Fruit fly (Drosophila melanogaster): ENCODE measurements around the gene CG8188.

The CG8188 gene

DNA sequence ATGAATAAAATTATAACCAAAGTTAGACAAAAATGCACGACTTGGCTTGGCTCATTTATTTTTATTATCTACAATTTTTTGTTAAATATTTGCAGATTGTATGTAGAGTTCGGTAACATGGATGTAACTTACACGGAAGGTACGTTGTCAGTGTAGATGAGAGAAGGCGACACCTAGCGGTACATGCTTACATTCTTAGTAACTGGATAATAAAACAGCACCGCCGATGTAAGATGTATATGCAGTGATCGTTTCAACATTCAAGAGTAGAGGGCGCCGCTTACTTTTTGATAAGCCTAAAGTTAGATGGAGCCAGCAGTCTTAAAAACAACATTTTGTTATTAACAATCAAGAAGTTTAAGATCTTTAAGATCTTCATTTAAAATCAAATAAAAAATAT lies 48.8 kb upstream of the CG8188 start (continued):
- TF ChIP-seq CG3281 (GFP tag; optimal IDR thresholded peaks at IDR 0.05) (no peak), Drgx (GFP tag; IDR thresholded peaks at IDR 0.05) (no peak), CG34376 (GFP tag; optimal IDR thresholded peaks at IDR 0.05) (no peak), cg (GFP tag; optimal IDR thresholded peaks at IDR 0.05) (no peak), bcd (GFP tag; optimal IDR thresholded peaks at IDR 0.05) (peak; percentile 33), CG6175 (GFP tag; IDR thresholded peaks at IDR 0.05) (no peak), D (optimal IDR thresholded peaks at IDR 0.05) (no peak), D (GFP tag; optimal IDR thresholded peaks at IDR 0.05) (no peak), Ets65A (GFP tag) (peak; percentile 95), CG9876 (GFP tag; optimal IDR thresholded peaks at IDR 0.05) (peak; percentile 69), Trl (optimal IDR thresholded peaks at IDR 0.05) (no peak), Trl (GFP tag; optimal IDR thresholded peaks at IDR 0.05) (peak; percentile 37), sob (GFP tag; IDR thresholded peaks at IDR 0.05) (peak; percentile 45; the same call in 1 of the 2 replicates), pnt (GFP tag; optimal IDR thresholded peaks at IDR 0.05) (peak; percentile 54), CG17186 (GFP tag; optimal IDR thresholded peaks at IDR 0.05) (no peak), CG1603 (tag; optimal IDR thresholded peaks at IDR 0.05) (peak; percentile 49), CG1832 (GFP tag; optimal IDR thresholded peaks at IDR 0.05) (no peak), fd64A (GFP tag; optimal IDR thresholded peaks at IDR 0.05) (no peak), nom (GFP tag; optimal IDR thresholded peaks at IDR 0.05) (no peak), Dip3 (GFP tag; optimal IDR thresholded peaks at IDR 0.05) (peak; percentile 50), CG31441 (GFP tag; IDR thresholded peaks at IDR 0.05) (0 out of 2 replicates have a peak, but pooled peaks have one; percentile 21), PHDP (tag; optimal IDR thresholded peaks at IDR 0.05) (no peak), rib (GFP tag; IDR thresholded peaks at IDR 0.05) (no peak), BtbVII (GFP tag; optimal IDR thresholded peaks at IDR 0.05) (no peak), corto (GFP tag; optimal IDR thresholded peaks at IDR 0.05) (no peak), eyg (GFP tag; optimal IDR thresholded peaks at IDR 0.05) (no peak), CG12071 (GFP tag; optimal IDR thresholded peaks at IDR 0.05) (no peak), fd3F (GFP tag; optimal IDR thresholded peaks at IDR 0.05) (peak; percentile 6), CG11456 (GFP tag; IDR thresholded peaks at IDR 0.05) (peak; percentile 87), CG9437 (GFP tag; optimal IDR thresholded peaks at IDR 0.05) (no peak), exex (tag; optimal IDR thresholded peaks at IDR 0.05) (no peak), CG10979 (tag; optimal IDR thresholded peaks at IDR 0.05) (peak; percentile 75), amos (GFP tag; IDR thresholded peaks at IDR 0.05; ENCODE audit: partially characterized antibody) (peak; percentile 75), so (GFP tag; IDR thresholded peaks at IDR 0.05) (no peak), psq (GFP tag; optimal IDR thresholded peaks at IDR 0.05) (no peak), E2f1 (GFP tag; IDR thresholded peaks at IDR 0.05) (peak; percentile 54; the same call in 1 of the 2 replicates), nau (GFP tag; optimal IDR thresholded peaks at IDR 0.05) (no peak), Fer3 (tag; optimal IDR thresholded peaks at IDR 0.05) (no peak), sug (tag; optimal IDR thresholded peaks at IDR 0.05) (peak; percentile 42), pfk (GFP tag; optimal IDR thresholded peaks at IDR 0.05) (no peak), CG11247 (GFP tag; IDR thresholded peaks at IDR 0.05) (peak; percentile 59), al (GFP tag; IDR thresholded peaks at IDR 0.05) (0 out of 2 replicates have a peak, but pooled peaks have one; percentile 14), CG17361 (GFP tag; IDR thresholded peaks at IDR 0.05) (peak; percentile 45; the same call in 2 of the 3 replicates), crol (GFP tag; IDR thresholded peaks at IDR 0.05) (no peak), seq (GFP tag; IDR thresholded peaks at IDR 0.05) (no peak), Hr39 (optimal IDR thresholded peaks at IDR 0.05) (no peak), CG10654 (GFP tag; optimal IDR thresholded peaks at IDR 0.05) (no peak), CG3995 (GFP tag; optimal IDR thresholded peaks at IDR 0.05) (peak; percentile 18), CG2120 (GFP tag; optimal IDR thresholded peaks at IDR 0.05) (peak; percentile 63), CG12236 (GFP tag; optimal IDR thresholded peaks at IDR 0.05) (no peak), Dref (GFP tag; IDR thresholded peaks at IDR 0.05) (no peak), Abd-B (GFP tag; optimal IDR thresholded peaks at IDR 0.05) (peak; percentile 74), pzg (GFP tag; optimal IDR thresholded peaks at IDR 0.05) (no peak)
